Worm (Caenorhabditis elegans) whole organism, L4 larva: ENCODE data around the gene C17F4.12.

Experiments used
- D1046.2 ChIP-seq: fragments of 200-800 bp; sonication (Bioruptor generic); IDR thresholded peaks from 2 replicates; pipeline ENCODE4 v1.3.6; 2022; ENCODE audit warnings: missing genetic modification characterization, missing compliant biosample characterization
- F49E8.2 ChIP-seq: sonication (generic microtip); optimal IDR thresholded peaks from 2 replicates; lab custom pipeline; 2016; ENCODE audit warnings: missing compliant biosample characterization, mild to moderate bottlenecking, missing genetic modification characterization, borderline replicate concordance
- T20F7.1 ChIP-seq: fragments of 200-800 bp; sonication (Bioruptor generic); optimal IDR thresholded peaks from 2 replicates; lab custom pipeline; 2018; ENCODE audit warnings: mild to moderate bottlenecking, missing genetic modification characterization, missing compliant biosample characterization
- ceh-20 ChIP-seq: fragments of 200-800 bp; sonication (Bioruptor generic); IDR thresholded peaks from 2 replicates; pipeline ENCODE4 v1.3.6; 2022; ENCODE audit warnings: missing genetic modification reagents, missing genetic modification characterization, missing compliant biosample characterization
- ceh-44 ChIP-seq: fragments of 200-800 bp; sonication (Bioruptor generic); IDR thresholded peaks from 2 replicates; pipeline ENCODE4 v1.3.6; 2022; ENCODE audit warnings: missing genetic modification reagents, missing genetic modification characterization, missing compliant biosample characterization
- ceh-82 ChIP-seq: sonication (generic microtip); optimal IDR thresholded peaks from 2 replicates; lab custom pipeline; 2017; ENCODE audit warnings: missing biosample characterization, missing genetic modification characterization
- ces-1 ChIP-seq: fragments of 150-350 bp; sonication (generic microtip); optimal IDR thresholded peaks from 4 replicates; lab custom pipeline; 2014; ENCODE audit warnings: missing biosample characterization, missing genetic modification reagents, missing genetic modification characterization
- daf-16 ChIP-seq, 3 experiments: sonication (generic microtip); optimal IDR thresholded peaks; 2 replicates each; lab custom pipeline; 2016 to 2017; ENCODE audit warnings: missing genetic modification characterization in 3 of 3, missing genetic modification reagents in 3 of 3, mild to moderate bottlenecking in 2 of 3, missing compliant biosample characterization in 2 of 3, missing biosample characterization in 1 of 3, moderate library complexity in 1 of 3
- dmd-9 ChIP-seq: fragments of 200-800 bp; sonication (Bioruptor generic); IDR thresholded peaks from 2 replicates; pipeline ENCODE4 v1.3.6; 2022; ENCODE audit warnings: missing genetic modification reagents, missing genetic modification characterization, missing compliant biosample characterization
- dpl-1 ChIP-seq: fragments of 150-350 bp; optimal IDR thresholded peaks from 2 replicates; lab custom pipeline; 2014; ENCODE audit warnings: missing biosample characterization, missing genetic modification reagents, missing genetic modification characterization
- dve-1 ChIP-seq: sonication (generic microtip); optimal IDR thresholded peaks from 2 replicates; lab custom pipeline; 2017; ENCODE audit warnings: antibody characterized with exemption, mild to moderate bottlenecking, missing genetic modification characterization, missing compliant biosample characterization; ENCODE audit not compliant: insufficient read depth
- egl-27 ChIP-seq: sonication (generic microtip); optimal IDR thresholded peaks from 3 replicates; lab custom pipeline; 2017; ENCODE audit warnings: missing biosample characterization, missing genetic modification reagents, missing genetic modification characterization
- hlh-11 ChIP-seq: fragments of 200-800 bp; sonication (Bioruptor generic); optimal IDR thresholded peaks from 2 replicates; lab custom pipeline; 2018; ENCODE audit warnings: mild to moderate bottlenecking, missing genetic modification characterization, missing compliant biosample characterization
- hlh-30 ChIP-seq: sonication (generic microtip); optimal IDR thresholded peaks from 2 replicates; lab custom pipeline; 2017; ENCODE audit warnings: antibody characterized with exemption, mild to moderate bottlenecking, missing genetic modification characterization, missing compliant biosample characterization; ENCODE audit not compliant: insufficient read depth
- hmg-1.1 ChIP-seq: fragments of 200-800 bp; sonication (Bioruptor generic); IDR thresholded peaks from 2 replicates; pipeline ENCODE4 v1.3.6; 2022; ENCODE audit warnings: missing genetic modification reagents, missing genetic modification characterization, missing compliant biosample characterization
- lin-1 ChIP-seq: fragments of 200-800 bp; sonication (Bioruptor generic); IDR thresholded peaks from 2 replicates; pipeline ENCODE4 v1.3.6; 2022; ENCODE audit warnings: missing genetic modification reagents, missing genetic modification characterization, missing compliant biosample characterization
- lin-13 ChIP-seq: fragments of 150-350 bp; optimal IDR thresholded peaks from 2 replicates; lab custom pipeline; 2014; ENCODE audit warnings: missing biosample characterization, missing genetic modification reagents, missing genetic modification characterization
- lin-29 ChIP-seq: fragments of 200-800 bp; sonication (Bioruptor generic); IDR thresholded peaks from 2 replicates; pipeline ENCODE4 v1.3.6; 2022; ENCODE audit warnings: missing genetic modification reagents, missing genetic modification characterization, missing compliant biosample characterization
- lin-38 ChIP-seq: fragments of 200-800 bp; sonication (Bioruptor generic); IDR thresholded peaks from 2 replicates; pipeline ENCODE4 v1.3.6; 2022; ENCODE audit warnings: missing genetic modification reagents, missing genetic modification characterization, missing compliant biosample characterization
- lin-39 ChIP-seq: fragments of 150-350 bp; optimal IDR thresholded peaks from 2 replicates; lab custom pipeline; 2014; ENCODE audit warnings: missing biosample characterization, missing genetic modification reagents, missing genetic modification characterization
- lsy-2 ChIP-seq, 2 experiments: fragments of 150-350 bp in 1 of 2; sonication (generic microtip) in 1 of 2; optimal IDR thresholded peaks; 2 replicates each; lab custom pipeline; 2014 to 2017; ENCODE audit warnings: missing biosample characterization in 2 of 2, missing genetic modification characterization in 2 of 2
- mdl-1 ChIP-seq, 2 experiments: fragments of 150-350 bp in 1 of 2; sonication (generic microtip) in 1 of 2; optimal IDR thresholded peaks; 2 replicates each; lab custom pipeline; 2014 to 2017; ENCODE audit warnings: missing biosample characterization in 2 of 2, missing genetic modification characterization in 2 of 2
- mep-1 ChIP-seq: fragments of 150-350 bp; sonication (generic microtip); optimal IDR thresholded peaks from 3 replicates; lab custom pipeline; 2014; ENCODE audit warnings: missing biosample characterization, missing genetic modification characterization
- mxl-3 ChIP-seq: fragments of 200-800 bp; sonication (Bioruptor generic); optimal IDR thresholded peaks from 2 replicates; lab custom pipeline; 2018; ENCODE audit warnings: mild to moderate bottlenecking, missing genetic modification characterization, missing compliant biosample characterization
- nhr-111 ChIP-seq: fragments of 200-800 bp; sonication (Bioruptor generic); optimal IDR thresholded peaks from 2 replicates; lab custom pipeline; 2018; ENCODE audit warnings: mild to moderate bottlenecking, missing genetic modification characterization, missing compliant biosample characterization
- nhr-41 ChIP-seq: fragments of 200-800 bp; sonication (Bioruptor generic); IDR thresholded peaks from 2 replicates; pipeline ENCODE4 v1.3.6; 2022; ENCODE audit warnings: missing genetic modification reagents, missing genetic modification characterization, missing compliant biosample characterization
- nhr-76 ChIP-seq: fragments of 150-350 bp; optimal IDR thresholded peaks from 2 replicates; lab custom pipeline; 2014; ENCODE audit warnings: missing biosample characterization, missing genetic modification characterization
- pha-4 ChIP-seq, 2 experiments: fragments of 150-350 bp in 1 of 2; fragments of 200-800 bp in 1 of 2; sonication (Bioruptor generic) in 1 of 2; IDR thresholded peaks in 1 of 2; optimal IDR thresholded peaks in 1 of 2; 2 replicates each; pipeline versions ENCODE4 v1.3.6 to Lab custom; 2014 to 2022; ENCODE audit warnings: missing genetic modification characterization in 2 of 2, missing genetic modification reagents in 2 of 2, missing biosample characterization in 1 of 2, missing compliant biosample characterization in 1 of 2
- pqm-1 ChIP-seq: sonication (generic microtip); optimal IDR thresholded peaks from 2 replicates; lab custom pipeline; 2017; ENCODE audit warnings: missing biosample characterization, missing genetic modification characterization
- rbr-2 ChIP-seq: sonication (generic microtip); optimal IDR thresholded peaks from 2 replicates; lab custom pipeline; 2016; ENCODE audit warnings: missing genotype, missing genetic modification characterization, missing compliant biosample characterization
- unc-62 ChIP-seq, 3 experiments: fragments of 150-350 bp in 1 of 3; sonication (generic microtip); optimal IDR thresholded peaks in 2 of 3; peaks in 1 of 3; 1 replicate in 1 of 3; 2 replicates in 2 of 3; lab custom pipeline; 2014 to 2017; ENCODE audit warnings: missing biosample characterization in 3 of 3, missing genetic modification characterization in 3 of 3, missing genetic modification reagents in 3 of 3, missing genotype in 1 of 3
- vab-7 ChIP-seq: fragments of 200-800 bp; sonication (Bioruptor generic); IDR thresholded peaks from 2 replicates; pipeline ENCODE4 v1.3.6; 2022; ENCODE audit warnings: missing genetic modification reagents, missing genetic modification characterization, missing compliant biosample characterization
- zag-1 ChIP-seq: fragments of 150-350 bp; optimal IDR thresholded peaks from 2 replicates; lab custom pipeline; 2014; ENCODE audit warnings: missing biosample characterization, missing genetic modification characterization
- zfp-3 ChIP-seq: fragments of 200-800 bp; sonication (Bioruptor generic); conservative IDR thresholded peaks from 2 replicates; pipeline ENCODE4 v1.3.6; 2022; ENCODE audit warnings: missing genetic modification reagents, missing genetic modification characterization, missing compliant biosample characterization
- zip-11 ChIP-seq: fragments of 200-800 bp; sonication (Bioruptor generic); IDR thresholded peaks from 2 replicates; pipeline ENCODE4 v1.3.6; 2022; ENCODE audit warnings: missing genetic modification characterization, missing compliant biosample characterization

Gene C17F4.12

DNA sequence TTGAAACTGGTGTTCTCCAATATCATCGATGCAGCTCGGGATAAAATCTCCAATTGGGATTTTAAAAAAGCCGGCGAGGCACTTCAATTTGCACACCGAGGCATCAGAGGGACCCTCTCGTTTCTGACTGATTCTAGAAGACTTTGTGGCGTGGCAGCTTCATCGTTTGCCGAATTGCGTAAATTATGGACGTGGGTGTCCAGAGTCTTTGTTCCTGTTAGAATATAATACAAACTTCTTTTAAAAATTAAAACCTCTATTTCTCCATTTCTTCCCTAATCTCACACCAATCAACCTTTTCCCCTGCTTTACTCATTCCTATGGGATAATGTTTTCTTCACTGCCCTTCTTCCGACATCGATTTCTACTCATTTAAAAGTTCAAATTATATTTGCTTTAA lies 33.6 kb downstream of the C17F4.12 start, which contains the start of gene ZC239.5:
Gene ZC239.5 (plus strand): TSS at position 301 of the 400 bp plus-strand sequence.
- TF ChIP-seq ceh-44 (GFP tag; lab: Robert Waterston, UW) (no peak), ceh-20 (GFP tag; lab: Robert Waterston, UW) (no peak), lin-39 (tag; lab: Kevin White, UChicago) (no peak), ces-1 (GFP tag; lab: Kevin White, UChicago) (no peak), ceh-82 (tag; lab: Kevin White, UChicago) (no peak), mxl-3 (no peak), lin-1 (GFP tag; lab: Robert Waterston, UW) (no peak), vab-7 (GFP tag; lab: Robert Waterston, UW) (no peak), D1046.2 (0 out of 2 replicates have a peak, but pooled peaks have one; percentile 12), unc-62 (GFP tag; optimal IDR thresholded peaks at IDR 0.05 in 1 of 2; lab: Kevin White, UChicago) (peak in 1 of 2 experiments; percentile 56), unc-62 (tag; optimal IDR thresholded peaks at IDR 0.05; lab: Kevin White, UChicago) (no peak)

DNA sequence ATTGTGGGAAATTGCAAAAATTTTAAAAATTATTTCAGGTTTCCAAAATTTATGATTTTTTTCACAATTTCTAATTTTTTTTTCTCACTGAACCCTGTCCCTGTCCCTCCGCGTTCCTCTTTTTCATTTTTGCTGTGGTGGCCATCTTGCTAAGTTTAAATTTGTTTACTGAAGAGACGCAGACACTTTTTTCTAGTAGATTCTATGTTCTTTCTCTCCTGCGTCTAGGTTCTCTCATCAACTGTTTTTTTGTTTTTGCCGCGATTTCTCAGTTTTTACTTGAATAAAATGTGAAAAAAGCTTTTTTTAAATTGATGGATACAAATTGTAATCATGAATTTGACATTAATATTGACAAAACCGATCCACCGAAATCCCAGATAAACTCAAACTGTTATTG lies 34.7 kb downstream of the C17F4.12 start, which contains the start of gene ZC239.6:
Gene ZC239.6 (plus strand): TSS at position 381 of the 400 bp plus-strand sequence.
- no peak for TF ChIP-seq mep-1 (tag; lab: Kevin White, UChicago)
- TF ChIP-seq rbr-2 (tag; lab: Kevin White, UChicago) = peak; percentile 32
- peak; percentile 9 for TF ChIP-seq hlh-30 (tag; lab: Kevin White, UChicago)
- no peak for TF ChIP-seq zag-1 (tag; lab: Kevin White, UChicago)
- no peak for TF ChIP-seq pha-4 (GFP tag; IDR thresholded peaks at IDR 0.05; lab: Robert Waterston, UW)
- peak; percentile 22 for TF ChIP-seq pha-4 (tag; optimal IDR thresholded peaks at IDR 0.05; lab: Kevin White, UChicago)
- peak; percentile 35 for TF ChIP-seq hlh-11 (tag; lab: Kevin White, UChicago)
- TF ChIP-seq daf-16 (GFP tag; optimal IDR thresholded peaks at IDR 0.05; lab: Kevin White, UChicago) = peak in 1 of 2 experiments; percentile 68
- no peak for TF ChIP-seq daf-16 (tag; optimal IDR thresholded peaks at IDR 0.05; lab: Kevin White, UChicago)
- 0 out of 2 replicates have a peak, but pooled peaks have one; percentile 22 for TF ChIP-seq hmg-1.1 (GFP tag; lab: Robert Waterston, UW)
- no peak for TF ChIP-seq lin-29

DNA sequence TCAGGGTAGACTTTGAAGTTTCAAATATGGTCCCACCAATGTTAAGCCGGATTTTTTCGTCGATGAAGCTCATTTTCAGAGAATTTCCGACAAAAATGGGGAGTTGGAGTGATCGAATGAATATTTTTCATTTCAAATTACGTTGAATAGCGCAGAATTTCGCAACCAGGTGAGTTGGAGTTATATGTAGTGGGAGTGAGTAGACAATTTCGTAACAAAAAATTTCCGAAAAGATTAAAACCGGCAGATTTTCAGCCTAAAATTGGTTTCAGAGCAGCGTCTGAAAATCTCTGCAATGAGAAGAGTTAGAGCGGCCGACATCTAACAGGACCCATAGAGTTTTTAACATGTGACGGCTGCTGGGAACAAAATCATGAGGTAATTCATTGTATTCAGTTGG lies 35.3 kb downstream of the C17F4.12 start, which contains the start of gene sdz-35:
Gene sdz-35 (minus strand): TSS at position 101 of the 400 bp plus-strand sequence.
- TF ChIP-seq lin-13 (GFP tag; lab: Kevin White, UChicago) (no peak), zfp-3 (GFP tag; lab: Robert Waterston, UW) (no peak), zip-11 (GFP tag; lab: Robert Waterston, UW) (no peak), F49E8.2 (tag; lab: Kevin White, UChicago) (no peak), mxl-3 (no peak), egl-27 (tag; lab: Kevin White, UChicago) (no peak), mdl-1 (tag; optimal IDR thresholded peaks at IDR 0.05; lab: Kevin White, UChicago) (no peak), lin-29 (no peak)

DNA sequence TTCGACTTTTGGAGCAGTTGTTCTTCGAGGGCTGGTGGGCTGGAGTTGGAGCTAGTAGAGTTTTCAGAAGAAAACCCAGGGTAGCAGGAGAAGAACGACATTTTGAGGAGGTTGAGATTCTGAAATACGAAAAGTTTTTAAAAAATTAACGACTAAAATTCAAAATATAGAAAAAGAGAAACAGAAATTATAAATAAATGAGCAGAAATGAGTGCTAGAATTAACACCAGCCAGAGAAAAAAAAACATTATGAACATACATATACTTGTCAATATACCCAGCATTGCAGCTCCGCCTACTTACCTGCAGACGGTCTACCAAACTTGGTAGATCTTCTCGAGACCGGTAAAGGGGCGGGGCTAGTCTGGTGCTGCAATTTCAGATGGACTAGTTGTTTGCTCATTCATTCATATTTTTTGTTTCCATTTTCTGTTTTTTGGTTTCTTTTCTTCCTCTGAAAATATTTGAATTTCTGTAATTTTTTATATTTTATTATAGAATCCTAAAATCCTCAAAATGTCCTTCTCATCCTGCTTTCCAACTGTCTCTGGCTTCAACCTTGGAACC lies 37.5 kb downstream of the C17F4.12 start, which contains the start of the genes ZC239.20 and ZC239.21:
Gene ZC239.20 (minus strand): TSS at position 101 of the 567 bp plus-strand sequence.
Gene ZC239.21 (plus strand): TSS at position 517 of the 567 bp plus-strand sequence.
- TF ChIP-seq pqm-1 (tag; lab: Kevin White, UChicago) (no peak), nhr-41 (GFP tag; lab: Robert Waterston, UW) (no peak), mxl-3 (no peak), lsy-2 (tag; optimal IDR thresholded peaks at IDR 0.05; lab: Kevin White, UChicago) (no peak), lin-38 (GFP tag; lab: Robert Waterston, UW) (no peak), ceh-82 (tag; lab: Kevin White, UChicago) (no peak), dve-1 (tag; lab: Kevin White, UChicago) (no peak), ceh-44 (GFP tag; lab: Robert Waterston, UW) (no peak), dpl-1 (no peak), nhr-76 (no peak), nhr-111 (no peak), dmd-9 (GFP tag; lab: Robert Waterston, UW) (no peak), T20F7.1 (GFP tag; lab: Kevin White, UChicago) (no peak)
